Fruit fly (Drosophila melanogaster): ENCODE data around the gene mRpL39.

Gene mRpL39

DNA sequence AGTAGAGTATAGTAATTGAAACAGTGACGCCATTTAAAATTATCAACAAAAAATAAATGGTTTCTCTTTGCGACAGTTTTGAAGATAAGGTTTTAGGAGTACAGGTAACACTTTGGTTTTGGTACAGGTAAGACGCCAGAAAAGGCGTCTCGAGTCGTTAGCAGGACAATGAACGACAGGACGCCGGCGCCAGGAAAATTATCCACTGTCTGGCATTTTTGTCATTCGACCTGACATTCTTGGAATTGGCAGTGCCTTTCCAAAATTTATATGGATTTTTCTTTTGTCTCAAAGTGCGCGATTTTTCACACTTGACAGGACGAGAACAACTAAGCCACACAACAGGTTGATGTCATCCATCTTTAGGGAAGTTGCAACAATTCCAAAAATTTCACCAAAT lies 34.6 kb downstream of the mRpL39 start:
- no peak for TF ChIP-seq Mnt (GFP tag; optimal IDR thresholded peaks at IDR 0.05)
- no peak for TF ChIP-seq CG12768 (GFP tag; optimal IDR thresholded peaks at IDR 0.05)
- no peak for TF ChIP-seq Crg-1 (GFP tag; optimal IDR thresholded peaks at IDR 0.05)
- no peak for TF ChIP-seq Clk (GFP tag; optimal IDR thresholded peaks at IDR 0.05)
- no peak for TF ChIP-seq CG33017 (tag; optimal IDR thresholded peaks at IDR 0.05)
- TF ChIP-seq toe (GFP tag; optimal IDR thresholded peaks at IDR 0.05), result no peak
- no peak for TF ChIP-seq CG11617 (GFP tag; optimal IDR thresholded peaks at IDR 0.05)
- TF ChIP-seq CG5204 (GFP tag; optimal IDR thresholded peaks at IDR 0.05), result no peak
- TF ChIP-seq bab1 (GFP tag; optimal IDR thresholded peaks at IDR 0.05), result no peak
- no peak for TF ChIP-seq tj (GFP tag; optimal IDR thresholded peaks at IDR 0.05)
- no peak for TF ChIP-seq cnc (optimal IDR thresholded peaks at IDR 0.05)
- TF ChIP-seq Hr96 (GFP tag; optimal IDR thresholded peaks at IDR 0.05), result no peak
- no peak for TF ChIP-seq CG1620 (GFP tag; optimal IDR thresholded peaks at IDR 0.05)
- TF ChIP-seq kay (GFP tag; ENCODE audit: borderline replicate concordance), result no peak
- TF ChIP-seq cic (GFP tag; optimal IDR thresholded peaks at IDR 0.05), result no peak
- no peak for TF ChIP-seq CG14711 (tag; optimal IDR thresholded peaks at IDR 0.05)
- no peak for TF ChIP-seq ovo (GFP tag; optimal IDR thresholded peaks at IDR 0.05)
- TF ChIP-seq CG7045 (GFP tag; optimal IDR thresholded peaks at IDR 0.05), result no peak
- no peak for TF ChIP-seq pad (GFP tag; optimal IDR thresholded peaks at IDR 0.05)

DNA sequence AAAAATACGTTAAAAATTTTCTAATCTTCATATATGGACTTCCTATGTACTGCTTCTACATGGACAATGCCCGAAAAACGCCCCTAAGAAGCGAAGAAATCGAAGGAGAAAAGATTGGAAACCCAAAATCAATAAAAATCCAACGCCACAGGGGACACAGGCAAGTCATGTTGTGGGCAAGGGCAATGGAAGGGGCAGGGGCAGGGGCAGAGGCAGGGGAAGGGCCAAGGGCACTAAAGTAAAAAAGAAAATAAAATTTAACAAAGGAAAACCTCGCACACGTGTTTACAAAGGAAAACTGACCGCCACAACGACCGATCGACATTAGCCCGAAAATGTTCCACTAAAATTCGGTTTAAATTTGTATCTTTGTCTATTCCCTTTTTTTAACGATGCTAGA lies 36.7 kb downstream of the mRpL39 start:
- no peak for TF ChIP-seq ovo (GFP tag; optimal IDR thresholded peaks at IDR 0.05)
- no peak for TF ChIP-seq cic (GFP tag; optimal IDR thresholded peaks at IDR 0.05)
- TF ChIP-seq Clk (GFP tag; optimal IDR thresholded peaks at IDR 0.05), result no peak
- TF ChIP-seq CG14711 (tag; optimal IDR thresholded peaks at IDR 0.05), result no peak
- no peak for TF ChIP-seq tj (GFP tag; optimal IDR thresholded peaks at IDR 0.05)
- TF ChIP-seq CG33017 (tag; optimal IDR thresholded peaks at IDR 0.05), result no peak

DNA sequence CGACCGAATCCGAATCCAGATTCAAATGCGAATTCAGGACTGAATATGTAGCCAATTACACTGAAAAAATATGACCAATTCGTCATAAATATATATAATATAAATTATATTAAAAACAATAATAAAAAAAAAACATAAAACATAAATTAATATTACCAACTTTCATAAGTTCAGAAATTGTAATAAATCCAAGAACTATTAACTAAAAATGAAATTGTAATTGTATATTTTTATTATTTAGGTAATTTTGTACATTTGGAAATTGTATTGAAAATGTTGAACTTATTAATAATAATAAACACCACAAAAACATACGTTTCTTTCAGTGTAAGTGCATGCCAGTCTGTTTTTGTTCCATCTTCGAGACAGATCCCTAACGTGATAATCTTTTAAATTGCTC lies 38.4 kb downstream of the mRpL39 start:
- TF ChIP-seq Crg-1 (GFP tag; optimal IDR thresholded peaks at IDR 0.05) (no peak), CG14711 (tag; optimal IDR thresholded peaks at IDR 0.05) (no peak), cnc (optimal IDR thresholded peaks at IDR 0.05) (no peak), CG11617 (GFP tag; optimal IDR thresholded peaks at IDR 0.05) (no peak), Hr96 (GFP tag; optimal IDR thresholded peaks at IDR 0.05) (no peak), CG33017 (tag; optimal IDR thresholded peaks at IDR 0.05) (no peak), toe (GFP tag; optimal IDR thresholded peaks at IDR 0.05) (no peak), tj (GFP tag; optimal IDR thresholded peaks at IDR 0.05) (no peak), CG1620 (GFP tag; optimal IDR thresholded peaks at IDR 0.05) (no peak), CG7045 (GFP tag; optimal IDR thresholded peaks at IDR 0.05) (no peak), ovo (GFP tag; optimal IDR thresholded peaks at IDR 0.05) (no peak), CG5204 (GFP tag; optimal IDR thresholded peaks at IDR 0.05) (no peak), kay (GFP tag; ENCODE audit: borderline replicate concordance) (no peak), bab1 (GFP tag; optimal IDR thresholded peaks at IDR 0.05) (no peak), cic (GFP tag; optimal IDR thresholded peaks at IDR 0.05) (no peak), Mnt (GFP tag; optimal IDR thresholded peaks at IDR 0.05) (no peak), CG12768 (GFP tag; optimal IDR thresholded peaks at IDR 0.05) (no peak), Clk (GFP tag; optimal IDR thresholded peaks at IDR 0.05) (no peak), CG7101 (tag; optimal IDR thresholded peaks at IDR 0.05) (no peak), pad (GFP tag; optimal IDR thresholded peaks at IDR 0.05) (no peak)

DNA sequence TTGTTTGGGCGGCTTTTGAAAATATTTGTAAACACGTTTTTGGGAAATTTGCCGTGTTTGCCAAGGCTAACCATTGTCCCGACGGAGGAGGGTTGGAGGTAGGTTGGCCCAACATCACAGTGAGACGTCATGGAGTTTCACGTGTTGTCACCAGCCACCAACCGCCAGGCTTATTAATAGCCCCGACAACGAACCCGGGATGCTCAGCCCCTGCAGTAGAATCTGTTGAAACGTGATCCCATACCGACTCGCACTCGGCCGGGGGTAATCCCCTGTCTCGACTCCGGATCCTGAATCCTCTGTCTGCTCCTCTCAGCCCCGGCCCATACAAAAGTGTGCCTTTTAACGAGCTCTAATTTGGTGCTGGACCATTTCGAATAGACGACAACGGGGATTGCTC lies 38.9 kb downstream of the mRpL39 start:
- TF ChIP-seq CG33017 (tag; optimal IDR thresholded peaks at IDR 0.05) (no peak), kay (GFP tag; ENCODE audit: borderline replicate concordance) (no peak), CG7101 (tag; optimal IDR thresholded peaks at IDR 0.05) (no peak), Clk (GFP tag; optimal IDR thresholded peaks at IDR 0.05) (no peak), cnc (optimal IDR thresholded peaks at IDR 0.05) (no peak), cic (GFP tag; optimal IDR thresholded peaks at IDR 0.05) (no peak), CG5204 (GFP tag; optimal IDR thresholded peaks at IDR 0.05) (no peak)

DNA sequence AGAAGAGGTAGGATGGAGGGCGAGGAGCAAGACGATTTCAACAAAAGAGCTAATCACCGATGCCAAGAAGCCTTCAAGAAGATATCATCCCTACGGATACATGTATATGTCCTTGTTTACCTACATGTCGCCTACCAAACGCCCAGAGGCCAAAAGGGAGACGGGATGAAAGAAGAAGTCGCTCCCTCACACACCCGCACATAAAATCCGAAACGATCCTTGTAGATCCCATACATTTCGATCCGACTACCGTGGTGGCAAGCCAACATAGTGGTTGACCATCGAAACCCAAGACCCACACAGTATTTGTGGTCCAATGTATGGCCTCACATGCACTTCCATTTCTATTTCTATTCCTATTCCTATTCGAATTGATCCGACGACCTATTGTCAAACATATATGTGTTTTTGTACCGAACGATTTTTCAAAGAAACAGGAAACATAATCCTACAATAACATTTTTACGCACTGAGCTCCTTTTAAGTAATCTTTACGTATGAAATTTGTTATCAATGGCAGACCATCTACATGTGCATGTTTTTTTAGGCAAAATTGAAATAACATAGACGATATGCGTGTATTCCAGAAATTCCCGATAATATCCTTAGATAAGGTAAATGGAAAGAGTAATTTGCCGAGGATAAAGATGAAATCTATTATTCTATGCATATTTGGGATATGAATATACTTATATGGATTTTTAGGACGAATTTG lies 40.7 kb downstream of the mRpL39 start:
- TF ChIP-seq ovo (GFP tag; optimal IDR thresholded peaks at IDR 0.05), result no peak
- no peak for TF ChIP-seq cic (GFP tag; optimal IDR thresholded peaks at IDR 0.05)
- TF ChIP-seq Mnt (GFP tag; optimal IDR thresholded peaks at IDR 0.05), result no peak
- no peak for TF ChIP-seq CG14711 (tag; optimal IDR thresholded peaks at IDR 0.05)
- no peak for TF ChIP-seq Clk (GFP tag; optimal IDR thresholded peaks at IDR 0.05)
- TF ChIP-seq tj (GFP tag; optimal IDR thresholded peaks at IDR 0.05), result no peak
- no peak for TF ChIP-seq cnc (optimal IDR thresholded peaks at IDR 0.05)

DNA sequence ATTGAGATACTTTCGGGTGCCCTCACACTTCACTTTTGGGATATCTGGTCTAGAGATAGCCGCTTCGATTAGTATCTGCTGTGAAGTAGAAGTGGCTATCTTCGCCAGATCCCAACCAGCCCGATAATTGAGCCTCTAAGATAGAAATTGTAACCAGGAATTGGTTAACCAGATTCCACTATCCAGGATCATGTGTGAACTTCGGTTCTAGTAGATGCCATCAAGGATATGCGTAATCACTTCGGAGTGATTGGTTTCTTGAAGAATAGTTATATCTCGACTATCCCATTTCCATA lies 42.5 kb downstream of the mRpL39 start:
- no peak for TF ChIP-seq CG12768 (GFP tag; optimal IDR thresholded peaks at IDR 0.05)
- TF ChIP-seq pad (GFP tag; optimal IDR thresholded peaks at IDR 0.05), result no peak
- no peak for TF ChIP-seq CG7045 (GFP tag; optimal IDR thresholded peaks at IDR 0.05)
- TF ChIP-seq cic (GFP tag; optimal IDR thresholded peaks at IDR 0.05), result no peak
- no peak for TF ChIP-seq Hr96 (GFP tag; optimal IDR thresholded peaks at IDR 0.05)
- no peak for TF ChIP-seq ovo (GFP tag; optimal IDR thresholded peaks at IDR 0.05)
- no peak for TF ChIP-seq CG11617 (GFP tag; optimal IDR thresholded peaks at IDR 0.05)
- no peak for TF ChIP-seq kay (GFP tag; ENCODE audit: borderline replicate concordance)
- TF ChIP-seq CG5204 (GFP tag; optimal IDR thresholded peaks at IDR 0.05), result no peak
- TF ChIP-seq cnc (optimal IDR thresholded peaks at IDR 0.05), result no peak
- no peak for TF ChIP-seq toe (GFP tag; optimal IDR thresholded peaks at IDR 0.05)
- TF ChIP-seq tj (GFP tag; optimal IDR thresholded peaks at IDR 0.05), result no peak
- no peak for TF ChIP-seq Mnt (GFP tag; optimal IDR thresholded peaks at IDR 0.05)
- TF ChIP-seq CG33017 (tag; optimal IDR thresholded peaks at IDR 0.05), result no peak
- TF ChIP-seq CG1620 (GFP tag; optimal IDR thresholded peaks at IDR 0.05), result no peak
- TF ChIP-seq Crg-1 (GFP tag; optimal IDR thresholded peaks at IDR 0.05), result no peak
- no peak for TF ChIP-seq bab1 (GFP tag; optimal IDR thresholded peaks at IDR 0.05)

Data from whole organism, adult.